Fruit fly (Drosophila melanogaster): ENCODE data around the gene PTPMT1.

The PTPMT1 gene

dm6 chr3R:23735648-23736047 lies 22.5 kb upstream of the PTPMT1 start (continued):
- TF ChIP-seq CG13296 (GFP tag; optimal IDR thresholded peaks at IDR 0.05) (no peak), PHDP (tag; optimal IDR thresholded peaks at IDR 0.05) (no peak), wor (GFP tag; IDR thresholded peaks at IDR 0.05) (no peak), H2.0 (GFP tag; IDR thresholded peaks at IDR 0.05) (no peak), yki (optimal IDR thresholded peaks at IDR 0.05) (no peak), Hr39 (optimal IDR thresholded peaks at IDR 0.05) (no peak), Ptx1 (GFP tag; IDR thresholded peaks at IDR 0.05) (no peak), CG43689 (GFP tag; IDR thresholded peaks at IDR 0.05) (no peak), CG8290 (GFP tag; optimal IDR thresholded peaks at IDR 0.05) (no peak), CG8290 (tag; optimal IDR thresholded peaks at IDR 0.05) (no peak), CG30403 (GFP tag; optimal IDR thresholded peaks at IDR 0.05) (no peak), CG17186 (GFP tag; optimal IDR thresholded peaks at IDR 0.05) (no peak), CG1529 (GFP tag; optimal IDR thresholded peaks at IDR 0.05) (no peak), Awh (GFP tag; IDR thresholded peaks at IDR 0.05) (no peak), nom (GFP tag; optimal IDR thresholded peaks at IDR 0.05) (no peak), CG10366 (GFP tag; IDR thresholded peaks at IDR 0.05) (no peak), CG6683 (GFP tag; optimal IDR thresholded peaks at IDR 0.05) (no peak), Scr (GFP tag; IDR thresholded peaks at IDR 0.05; ENCODE audit: partially characterized antibody) (no peak), bsh (GFP tag; optimal IDR thresholded peaks at IDR 0.05) (no peak), gro (GFP tag; optimal IDR thresholded peaks at IDR 0.05) (no peak), Rx (GFP tag; IDR thresholded peaks at IDR 0.05) (no peak), CG30020 (tag; optimal IDR thresholded peaks at IDR 0.05) (no peak), CG42726 (GFP tag; IDR thresholded peaks at IDR 0.05; ENCODE audit: partially characterized antibody) (peak; percentile 33; the same call in 1 of the 2 replicates), dpn (GFP tag; optimal IDR thresholded peaks at IDR 0.05) (no peak), CG14441 (GFP tag; IDR thresholded peaks at IDR 0.05) (no peak), D19B (GFP tag; optimal IDR thresholded peaks at IDR 0.05) (no peak), hbn (GFP tag; IDR thresholded peaks at IDR 0.05; ENCODE audit: partially characterized antibody) (no peak), onecut (GFP tag; IDR thresholded peaks at IDR 0.05) (no peak), CG16813 (GFP tag; IDR thresholded peaks at IDR 0.05; ENCODE audit: partially characterized antibody) (no peak), Oaz (GFP tag; IDR thresholded peaks at IDR 0.05) (no peak), ems (GFP tag; optimal IDR thresholded peaks at IDR 0.05) (no peak), MBD-R2 (GFP tag; IDR thresholded peaks at IDR 0.05) (no peak), ewg (GFP tag; optimal IDR thresholded peaks at IDR 0.05) (peak; percentile 18), CG10979 (tag; optimal IDR thresholded peaks at IDR 0.05) (no peak), Tbp (GFP tag; optimal IDR thresholded peaks at IDR 0.05) (peak; percentile 21), CG15479 (GFP tag; optimal IDR thresholded peaks at IDR 0.05) (peak; percentile 46), jing (GFP tag; optimal IDR thresholded peaks at IDR 0.05) (no peak), Side (GFP tag; optimal IDR thresholded peaks at IDR 0.05) (no peak), Mrtf (GFP tag; IDR thresholded peaks at IDR 0.05) (no peak), Med (GFP tag) (peak; percentile 46), pzg (GFP tag; optimal IDR thresholded peaks at IDR 0.05) (no peak), CG7372 (GFP tag; IDR thresholded peaks at IDR 0.05) (no peak), sens-2 (GFP tag; IDR thresholded peaks at IDR 0.05) (no peak), zfh1 (GFP tag; IDR thresholded peaks at IDR 0.05) (no peak), Hand (GFP tag; optimal IDR thresholded peaks at IDR 0.05) (no peak), pb (GFP tag; optimal IDR thresholded peaks at IDR 0.05) (no peak), gfzf (GFP tag; optimal IDR thresholded peaks at IDR 0.05) (no peak), CG6175 (GFP tag; IDR thresholded peaks at IDR 0.05) (0 out of 3 replicates have a peak, but pooled peaks have one; percentile 27), ci (GFP tag; IDR thresholded peaks at IDR 0.05) (0 out of 3 replicates have a peak, but pooled peaks have one; percentile 10), Hey (tag; optimal IDR thresholded peaks at IDR 0.05) (no peak), CG6791 (GFP tag; IDR thresholded peaks at IDR 0.05; ENCODE audit: partially characterized antibody) (0 out of 3 replicates have a peak, but pooled peaks have one; percentile 21), CG8089 (GFP tag; optimal IDR thresholded peaks at IDR 0.05) (no peak), CG9609 (GFP tag; optimal IDR thresholded peaks at IDR 0.05) (no peak)
